Fruit fly (Drosophila melanogaster): ENCODE measurements around the gene Rhp.

The Rhp gene

DNA sequence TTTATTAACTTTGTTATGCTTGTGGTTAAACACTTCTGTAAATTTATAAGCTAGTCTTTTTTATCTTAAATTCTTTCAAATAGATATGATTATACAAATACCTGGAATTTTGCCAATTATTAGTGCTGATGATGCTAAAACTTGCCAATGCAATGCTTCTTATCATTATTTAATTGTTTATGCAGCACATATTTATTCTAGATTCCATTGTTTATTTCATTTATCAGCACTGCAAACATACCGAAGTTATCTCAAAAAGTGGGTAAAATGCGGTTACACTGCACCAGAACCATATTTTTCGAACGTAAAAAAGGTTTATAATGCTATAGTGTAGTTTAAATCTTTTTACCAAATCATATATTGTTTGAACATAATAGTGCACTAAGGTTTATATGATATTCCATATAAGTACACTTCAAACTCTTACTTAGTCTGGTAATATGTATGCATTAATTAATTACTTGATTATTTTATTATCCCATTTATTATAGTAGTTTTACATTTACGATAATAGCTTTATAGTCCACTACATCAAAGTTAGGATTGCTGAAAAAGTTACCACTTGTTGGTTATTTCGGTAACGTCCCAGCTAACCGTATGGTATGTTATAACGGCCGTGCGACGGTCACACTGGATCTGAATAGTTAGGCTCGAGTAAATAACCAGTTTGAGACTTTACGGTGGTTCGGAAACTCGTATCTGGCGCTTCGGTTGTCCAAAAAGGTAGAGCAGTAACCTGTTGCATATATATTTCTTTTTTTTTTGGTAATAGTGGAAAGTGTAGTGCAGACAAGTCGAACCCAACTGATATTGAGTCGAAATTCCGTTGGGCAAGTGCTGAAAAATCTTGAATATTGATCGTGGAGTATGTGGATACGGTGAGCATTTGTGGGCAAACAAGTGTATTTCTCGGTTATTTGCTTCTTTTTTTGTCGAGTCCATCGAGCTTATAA lies at the start of gene Rhp:
Gene Rhp (plus strand): TSS at position 663 of the 953 bp plus-strand sequence.
- peak; percentile 35 for TF ChIP-seq CG9948 (tag; optimal IDR thresholded peaks at IDR 0.05)
- TF ChIP-seq EcR (GFP tag; optimal IDR thresholded peaks at IDR 0.05) = peak; percentile 35
- peak; percentile 60 for TF ChIP-seq CG15710 (tag; optimal IDR thresholded peaks at IDR 0.05)
- no peak for TF ChIP-seq CG13204 (GFP tag; optimal IDR thresholded peaks at IDR 0.05)
- TF ChIP-seq CG32121 (GFP tag; IDR thresholded peaks at IDR 0.05) = peak; percentile 19; the same call in 1 of the 2 replicates
- no peak for TF ChIP-seq rn (GFP tag; IDR thresholded peaks at IDR 0.05)
- TF ChIP-seq Snoo (tag; optimal IDR thresholded peaks at IDR 0.05) = peak; percentile 55
- no peak for TF ChIP-seq CG8301 (tag; optimal IDR thresholded peaks at IDR 0.05)
- no peak for TF ChIP-seq D1 (tag; optimal IDR thresholded peaks at IDR 0.05)
- TF ChIP-seq CG4496 (GFP tag; IDR thresholded peaks at IDR 0.05) = peak; percentile 59; the same call in 2 of the 3 replicates
- TF ChIP-seq fd96Ca (GFP tag; IDR thresholded peaks at IDR 0.05) = no peak
- no peak for TF ChIP-seq CG10348 (GFP tag; IDR thresholded peaks at IDR 0.05)
- peak; percentile 79 for TF ChIP-seq gl (tag; optimal IDR thresholded peaks at IDR 0.05)
- TF ChIP-seq CG12605 (GFP tag; IDR thresholded peaks at IDR 0.05) = no peak; the same call in 1 of the 2 replicates
- TF ChIP-seq Pif1A (GFP tag; optimal IDR thresholded peaks at IDR 0.05) = no peak
- peak; percentile 30; the same call in 1 of the 2 replicates for TF ChIP-seq Ets98B (GFP tag; IDR thresholded peaks at IDR 0.05)
- peak; percentile 58 for TF ChIP-seq CG17806 (tag; optimal IDR thresholded peaks at IDR 0.05)
- TF ChIP-seq CG8159 (tag; optimal IDR thresholded peaks at IDR 0.05) = no peak
- TF ChIP-seq CG34367 (tag; optimal IDR thresholded peaks at IDR 0.05) = peak; percentile 59
- no peak for TF ChIP-seq CG14655 (GFP tag; optimal IDR thresholded peaks at IDR 0.05)
- no peak for TF ChIP-seq Pif1B (GFP tag; optimal IDR thresholded peaks at IDR 0.05)

DNA sequence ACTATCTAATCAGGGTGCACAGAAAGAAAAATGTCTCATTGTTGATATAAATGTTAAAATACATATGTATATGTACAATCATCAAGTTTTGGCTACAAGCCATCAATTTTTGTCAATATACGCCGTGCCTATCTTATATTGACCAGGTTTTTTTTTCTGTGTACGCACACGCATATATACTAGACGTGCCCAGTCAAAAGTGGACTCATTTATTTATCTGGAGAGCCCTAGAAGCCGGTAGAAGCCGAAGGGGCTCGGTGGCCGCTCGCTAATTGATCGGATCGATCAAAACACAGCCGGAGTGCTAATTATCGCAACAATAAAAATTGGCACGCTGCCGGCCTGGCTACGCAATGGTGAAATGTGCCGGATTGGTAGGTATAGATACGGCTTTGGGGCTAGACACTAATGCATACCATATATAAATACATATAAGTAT lies 48.4 kb upstream of the Rhp start:
- TF ChIP-seq CG14655 (GFP tag; optimal IDR thresholded peaks at IDR 0.05) = no peak
- peak; percentile 26 for TF ChIP-seq Snoo (tag; optimal IDR thresholded peaks at IDR 0.05)
- TF ChIP-seq gl (tag; optimal IDR thresholded peaks at IDR 0.05) = no peak
- TF ChIP-seq rn (GFP tag; IDR thresholded peaks at IDR 0.05) = no peak; the same call in 1 of the 2 replicates
- peak; percentile 68 for TF ChIP-seq Ets98B (GFP tag; IDR thresholded peaks at IDR 0.05)
- TF ChIP-seq Pif1A (GFP tag; optimal IDR thresholded peaks at IDR 0.05) = peak; percentile 45
- peak; percentile 56 for TF ChIP-seq Pif1B (GFP tag; optimal IDR thresholded peaks at IDR 0.05)
- peak; percentile 38 for TF ChIP-seq CG8159 (tag; optimal IDR thresholded peaks at IDR 0.05)
- TF ChIP-seq CG9948 (tag; optimal IDR thresholded peaks at IDR 0.05) = peak; percentile 44
- TF ChIP-seq CG15710 (tag; optimal IDR thresholded peaks at IDR 0.05) = peak; percentile 13
- peak; percentile 70; the same call in 1 of the 3 replicates for TF ChIP-seq fd96Ca (GFP tag; IDR thresholded peaks at IDR 0.05)
- TF ChIP-seq CG12605 (GFP tag; IDR thresholded peaks at IDR 0.05) = 0 out of 2 replicates have a peak, but pooled peaks have one; percentile 44
- peak; percentile 74; the same call in 1 of the 2 replicates for TF ChIP-seq CG32121 (GFP tag; IDR thresholded peaks at IDR 0.05)
- peak; percentile 84 for TF ChIP-seq CG4496 (GFP tag; IDR thresholded peaks at IDR 0.05)
- TF ChIP-seq EcR (GFP tag; optimal IDR thresholded peaks at IDR 0.05) = no peak
- TF ChIP-seq CG17806 (tag; optimal IDR thresholded peaks at IDR 0.05) = peak; percentile 60
- peak; percentile 45 for TF ChIP-seq CG8301 (tag; optimal IDR thresholded peaks at IDR 0.05)

DNA sequence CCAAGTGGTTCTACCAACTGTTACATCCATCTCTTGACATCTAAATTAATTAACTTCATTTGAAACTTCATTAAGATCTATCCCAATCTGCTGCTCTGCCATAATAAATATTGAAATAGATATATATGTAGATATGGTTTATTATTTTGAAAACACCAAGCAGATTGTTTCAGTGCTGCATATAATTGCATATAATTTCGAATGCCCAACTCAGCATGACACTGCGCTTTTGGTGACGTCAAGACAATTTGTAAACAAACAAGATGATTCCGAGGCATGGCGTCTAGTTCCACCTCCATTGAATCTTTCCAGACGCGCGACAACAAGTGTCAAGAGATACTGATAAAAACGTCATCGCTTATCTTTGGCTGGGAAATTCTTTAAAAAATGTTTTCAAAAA lies 47.8 kb upstream of the Rhp start:
- TF ChIP-seq gl (tag; optimal IDR thresholded peaks at IDR 0.05) = no peak
- TF ChIP-seq CG17806 (tag; optimal IDR thresholded peaks at IDR 0.05) = no peak
- TF ChIP-seq EcR (GFP tag; optimal IDR thresholded peaks at IDR 0.05) = no peak
- TF ChIP-seq Pif1B (GFP tag; optimal IDR thresholded peaks at IDR 0.05) = no peak
- no peak for TF ChIP-seq fd96Ca (GFP tag; IDR thresholded peaks at IDR 0.05)

DNA sequence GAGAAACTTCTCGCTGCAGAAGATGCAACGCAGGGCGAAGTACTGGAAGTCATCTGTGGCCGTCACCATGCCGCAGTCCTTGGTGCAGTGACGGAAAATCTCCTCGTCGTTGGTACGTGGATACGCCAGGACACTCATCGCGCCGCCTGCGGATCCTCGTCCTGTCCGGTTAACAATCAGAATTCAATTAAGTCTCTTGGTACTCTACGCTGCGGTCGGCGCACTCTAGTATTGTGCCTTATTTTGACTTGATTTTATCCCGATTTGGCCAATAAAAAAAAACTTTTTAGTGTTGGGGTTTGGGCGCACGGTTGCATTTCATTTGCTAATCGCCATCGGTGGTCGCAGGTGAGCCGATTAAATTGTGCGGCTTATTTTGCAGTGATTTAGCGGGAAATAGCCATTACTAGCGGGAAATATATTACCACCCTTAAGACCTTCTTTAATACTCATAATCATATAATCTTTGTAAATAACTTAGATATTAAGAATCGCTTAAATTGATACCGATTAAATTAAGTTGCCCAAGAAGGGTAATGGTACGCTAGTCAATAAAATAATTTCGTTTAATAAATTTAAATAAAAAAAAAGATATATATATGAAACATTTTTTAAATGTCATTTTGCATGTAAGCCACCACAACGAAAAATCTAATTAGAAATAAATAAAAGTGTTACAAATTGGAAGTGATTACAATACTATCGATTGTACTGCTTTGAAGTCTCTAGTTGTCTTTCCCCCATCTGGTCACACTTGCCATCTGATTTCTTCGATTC lies 42.6 kb upstream of the Rhp start, which contains the start of the genes CG8944 and CCT6:
Gene CG8944 (minus strand): TSS at position 327 of the 777 bp plus-strand sequence.
Gene CCT6 (plus strand): TSS at position 744 of the 777 bp plus-strand sequence.
- TF ChIP-seq CG17806 (tag; optimal IDR thresholded peaks at IDR 0.05) (no peak), Pif1B (GFP tag; optimal IDR thresholded peaks at IDR 0.05) (no peak), Snoo (tag; optimal IDR thresholded peaks at IDR 0.05) (no peak)

dm6 chrX:15746682-15747196 lies 42.0 kb upstream of the Rhp start:
- TF ChIP-seq CG8159 (tag; optimal IDR thresholded peaks at IDR 0.05) (no peak), D1 (tag; optimal IDR thresholded peaks at IDR 0.05) (no peak), CG34367 (tag; optimal IDR thresholded peaks at IDR 0.05) (no peak), CG8301 (tag; optimal IDR thresholded peaks at IDR 0.05) (no peak), CG14655 (GFP tag; optimal IDR thresholded peaks at IDR 0.05) (no peak), CG15710 (tag; optimal IDR thresholded peaks at IDR 0.05) (no peak), Snoo (tag; optimal IDR thresholded peaks at IDR 0.05) (no peak), fd96Ca (GFP tag; IDR thresholded peaks at IDR 0.05) (no peak), CG10348 (GFP tag; IDR thresholded peaks at IDR 0.05) (no peak), CG13204 (GFP tag; optimal IDR thresholded peaks at IDR 0.05) (no peak), Pif1B (GFP tag; optimal IDR thresholded peaks at IDR 0.05) (no peak), CG32121 (GFP tag; IDR thresholded peaks at IDR 0.05) (no peak)
